Fruit fly (Drosophila melanogaster) whole organism, embryonic: ENCODE measurements around the gene CG42540.
A peak's percentile ranks its signal among the peaks of the same experiment; 100 is the strongest.

Experiments
- ATbp ChIP-seq: fragments of 200-800 bp; sonication (Bioruptor generic); optimal IDR thresholded peaks from 2 replicates; lab custom pipeline; 2017; ENCODE audit warnings: missing biosample characterization, mild to moderate bottlenecking, missing genetic modification characterization, missing genetic modification reagents
- B-H2 ChIP-seq: fragments of 200-800 bp; sonication (Bioruptor generic); optimal IDR thresholded peaks from 2 replicates; lab custom pipeline; 2018; ENCODE audit warnings: missing biosample characterization, mild to moderate bottlenecking, missing genetic modification characterization
- Blimp-1 ChIP-seq: fragments of 200-800 bp; sonication (Bioruptor generic); optimal IDR thresholded peaks from 3 replicates; lab custom pipeline; 2018; ENCODE audit warnings: missing biosample characterization, missing genetic modification characterization, mild to moderate bottlenecking, moderate library complexity, missing genetic modification reagents
- BtbVII ChIP-seq: fragments of 200-800 bp; sonication (Bioruptor generic); optimal IDR thresholded peaks from 3 replicates; lab custom pipeline; 2017; ENCODE audit warnings: missing biosample characterization, mild to moderate bottlenecking, missing genetic modification characterization
- CG10979 ChIP-seq: fragments of 200-800 bp; sonication (Bioruptor generic); optimal IDR thresholded peaks from 2 replicates; lab custom pipeline; 2018; ENCODE audit warnings: missing biosample characterization, mild to moderate bottlenecking, missing genetic modification characterization, moderate library complexity
- CG12071 ChIP-seq: fragments of 200-800 bp; sonication (Bioruptor generic); optimal IDR thresholded peaks from 3 replicates; lab custom pipeline; 2018; ENCODE audit warnings: missing biosample characterization, mild to moderate bottlenecking, missing genetic modification characterization
- CG12236 ChIP-seq: fragments of 200-800 bp; sonication (Bioruptor generic); optimal IDR thresholded peaks from 2 replicates; lab custom pipeline; 2016; ENCODE audit warnings: missing biosample characterization, missing genetic modification characterization
- CG14860 ChIP-seq: fragments of 200-800 bp; sonication (Bioruptor generic); IDR thresholded peaks from 3 replicates; pipeline ENCODE4 v1.3.6; 2022; ENCODE audit warnings: missing biosample characterization, missing genetic modification characterization; ENCODE audit not compliant: partially characterized antibody
- CG16779 ChIP-seq: fragments of 200-800 bp; sonication (Bioruptor generic); IDR thresholded peaks from 2 replicates; pipeline ENCODE4 v1.3.6; 2022; ENCODE audit warnings: missing biosample characterization, missing genetic modification characterization
- CG17568 ChIP-seq: fragments of 200-800 bp; sonication (Bioruptor generic); optimal IDR thresholded peaks from 2 replicates; lab custom pipeline; 2018; ENCODE audit warnings: missing biosample characterization, mild to moderate bottlenecking, missing genetic modification characterization, moderate library complexity
- CG18619 ChIP-seq: fragments of 200-800 bp; sonication (Bioruptor generic); optimal IDR thresholded peaks from 3 replicates; lab custom pipeline; 2017; ENCODE audit warnings: missing biosample characterization, mild to moderate bottlenecking, missing genetic modification characterization
- CG2116 ChIP-seq: fragments of 200-800 bp; sonication (Bioruptor generic); optimal IDR thresholded peaks from 3 replicates; lab custom pipeline; 2018; ENCODE audit warnings: missing biosample characterization, mild to moderate bottlenecking, missing genetic modification characterization
- CG2678 ChIP-seq: fragments of 200-800 bp; sonication (Bioruptor generic); optimal IDR thresholded peaks from 3 replicates; lab custom pipeline; 2019; ENCODE audit warnings: missing biosample characterization, mild to moderate bottlenecking, missing genetic modification characterization, moderate library complexity
- CG3065 ChIP-seq: fragments of 200-800 bp; sonication (Bioruptor generic); optimal IDR thresholded peaks from 2 replicates; lab custom pipeline; 2016; ENCODE audit warnings: missing biosample characterization, missing genetic modification characterization
- CG31388 ChIP-seq: fragments of 200-800 bp; sonication (Bioruptor generic); optimal IDR thresholded peaks from 2 replicates; lab custom pipeline; 2016; ENCODE audit warnings: missing biosample characterization, missing genetic modification characterization
- CG3281 ChIP-seq: fragments of 200-800 bp; sonication (Bioruptor generic); optimal IDR thresholded peaks from 3 replicates; lab custom pipeline; 2017; ENCODE audit warnings: missing biosample characterization, mild to moderate bottlenecking, missing genetic modification characterization
- CG34224 ChIP-seq: fragments of 200-800 bp; sonication (Bioruptor generic); IDR thresholded peaks from 3 replicates; pipeline ENCODE4 v1.3.6; 2022; ENCODE audit warnings: missing biosample characterization, missing genetic modification characterization; ENCODE audit not compliant: partially characterized antibody
- CG7987 ChIP-seq: fragments of 200-800 bp; sonication (Bioruptor generic); optimal IDR thresholded peaks from 2 replicates; lab custom pipeline; 2018; ENCODE audit warnings: missing biosample characterization, mild to moderate bottlenecking, missing genetic modification characterization, moderate library complexity
- CG8388 ChIP-seq: fragments of 200-800 bp; sonication (Bioruptor generic); optimal IDR thresholded peaks from 2 replicates; lab custom pipeline; 2019; ENCODE audit warnings: missing biosample characterization, mild to moderate bottlenecking, missing genetic modification characterization, moderate library complexity
- D ChIP-seq, 2 experiments: fragments of 200-800 bp in 1 of 2; fragments of >200 bp in 1 of 2; sonication (Bioruptor generic) in 1 of 2; optimal IDR thresholded peaks; 2 replicates in 1 of 2; 3 replicates in 1 of 2; lab custom pipeline; 2017; ENCODE audit warnings: mild to moderate bottlenecking in 1 of 2, missing biosample characterization in 1 of 2, missing genetic modification characterization in 1 of 2, missing genetic modification reagents in 1 of 2
- Dll ChIP-seq: fragments of 200-800 bp; sonication (Bioruptor generic); IDR thresholded peaks from 4 replicates; pipeline ENCODE4 v1.3.6; 2022; ENCODE audit warnings: missing biosample characterization, missing genetic modification characterization; ENCODE audit not compliant: partially characterized antibody
- Dp ChIP-seq: fragments of 200-800 bp; sonication (Bioruptor generic); optimal IDR thresholded peaks from 2 replicates; lab custom pipeline; 2018; ENCODE audit warnings: missing biosample characterization, mild to moderate bottlenecking, missing genetic modification characterization, moderate library complexity
- E2f2 ChIP-seq: fragments of 200-800 bp; sonication (Bioruptor generic); IDR thresholded peaks from 2 replicates; pipeline ENCODE4 v1.3.6; 2022; ENCODE audit warnings: missing biosample characterization, missing genetic modification characterization
- Gug ChIP-seq: fragments of 200-800 bp; sonication (Bioruptor generic); IDR thresholded peaks from 4 replicates; pipeline ENCODE4 v1.3.6; 2022; ENCODE audit warnings: missing biosample characterization, missing genetic modification characterization
- Med ChIP-seq: fragments of 200-800 bp; sonication (Bioruptor generic); peaks from one replicate; lab custom pipeline; 2016; ENCODE audit warnings: missing biosample characterization, missing genetic modification characterization, mild to moderate bottlenecking, inconsistent platforms, moderate library complexity
- Nf-YC ChIP-seq: fragments of 200-800 bp; optimal IDR thresholded peaks from 3 replicates; lab custom pipeline; 2019; ENCODE audit warnings: missing biosample characterization, mild to moderate bottlenecking, missing genetic modification characterization, moderate library complexity
- Ptx1 ChIP-seq: fragments of 200-800 bp; sonication (Bioruptor generic); IDR thresholded peaks from 2 replicates; pipeline ENCODE4 v1.3.6; 2022; ENCODE audit warnings: missing biosample characterization, missing genetic modification characterization
- Sox100B ChIP-seq: fragments of 200-800 bp; sonication (Bioruptor generic); optimal IDR thresholded peaks from 3 replicates; lab custom pipeline; 2018; ENCODE audit warnings: missing biosample characterization, mild to moderate bottlenecking, missing genetic modification characterization
- Spps ChIP-seq: fragments of 200-800 bp; sonication (Bioruptor generic); optimal IDR thresholded peaks from 2 replicates; lab custom pipeline; 2018; ENCODE audit warnings: missing biosample characterization, mild to moderate bottlenecking, missing genetic modification characterization
- Trl ChIP-seq, 3 experiments: fragments of >200 bp in 2 of 3; fragments of 200-800 bp in 1 of 3; sonication (Bioruptor generic) in 1 of 3; optimal IDR thresholded peaks; 2 replicates in 1 of 3; 3 replicates in 2 of 3; lab custom pipeline; 2016 to 2017; ENCODE audit warnings: missing biosample characterization in 1 of 3, missing genetic modification characterization in 1 of 3
- Vsx1 ChIP-seq: fragments of 200-800 bp; sonication (Bioruptor generic); optimal IDR thresholded peaks from 2 replicates; lab custom pipeline; 2017; ENCODE audit warnings: missing biosample characterization, mild to moderate bottlenecking, missing genetic modification characterization, missing genetic modification reagents
- cg ChIP-seq: fragments of 200-800 bp; sonication (Bioruptor generic); optimal IDR thresholded peaks from 3 replicates; lab custom pipeline; 2019; ENCODE audit warnings: missing biosample characterization, mild to moderate bottlenecking, missing genetic modification characterization, moderate library complexity
- ci ChIP-seq: fragments of 200-800 bp; sonication (Bioruptor generic); IDR thresholded peaks from 3 replicates; pipeline ENCODE4 v1.3.6; 2022; ENCODE audit warnings: missing biosample characterization, missing genetic modification characterization
- da ChIP-seq: fragments of 200-800 bp; sonication (Bioruptor generic); optimal IDR thresholded peaks from 2 replicates; lab custom pipeline; 2016; ENCODE audit warnings: missing biosample characterization, missing genetic modification characterization
- esg ChIP-seq: fragments of 200-800 bp; sonication (Bioruptor generic); conservative IDR thresholded peaks from 2 replicates; pipeline ENCODE4 v1.3.6; 2022; ENCODE audit warnings: missing biosample characterization, missing genetic modification characterization
- fd96Cb ChIP-seq: fragments of 200-800 bp; sonication (Bioruptor generic); optimal IDR thresholded peaks from 2 replicates; lab custom pipeline; 2018; ENCODE audit warnings: missing biosample characterization, mild to moderate bottlenecking, missing genetic modification characterization, moderate library complexity
- h ChIP-seq: fragments of >200 bp; optimal IDR thresholded peaks from 2 replicates; lab custom pipeline; 2017
- kni ChIP-seq: fragments of 200-800 bp; sonication (Bioruptor generic); optimal IDR thresholded peaks from 3 replicates; lab custom pipeline; 2017; ENCODE audit warnings: mild to moderate bottlenecking, missing biosample characterization, missing genetic modification reagents, missing genetic modification characterization
- oc ChIP-seq: fragments of 200-800 bp; sonication (Bioruptor generic); optimal IDR thresholded peaks from 2 replicates; lab custom pipeline; 2018; ENCODE audit warnings: missing biosample characterization, mild to moderate bottlenecking, missing genetic modification characterization, moderate library complexity
- rib ChIP-seq: fragments of 200-800 bp; sonication (Bioruptor generic); IDR thresholded peaks from 2 replicates; pipeline ENCODE4 v1.3.6; 2022; ENCODE audit warnings: missing biosample characterization, missing genetic modification characterization
- row ChIP-seq: fragments of 200-800 bp; sonication (Bioruptor generic); IDR thresholded peaks from 3 replicates; pipeline ENCODE4 v1.3.6; 2022; ENCODE audit warnings: missing biosample characterization, missing genetic modification characterization
- sc ChIP-seq, 3 experiments: fragments of >200 bp in 2 of 3; fragments of 200-800 bp in 1 of 3; sonication (Bioruptor generic) in 1 of 3; optimal IDR thresholded peaks; 2 replicates in 2 of 3; 3 replicates in 1 of 3; lab custom pipeline; 2017; ENCODE audit warnings: mild to moderate bottlenecking in 1 of 3, missing biosample characterization in 1 of 3, missing genetic modification characterization in 1 of 3, missing genetic modification reagents in 1 of 3
- sens ChIP-seq: fragments of 200-800 bp; sonication (Bioruptor generic); peaks from one replicate; lab custom pipeline; 2016; ENCODE audit warnings: missing biosample characterization, missing genetic modification characterization
- sim ChIP-seq: fragments of 200-800 bp; sonication (Bioruptor generic); IDR thresholded peaks from 2 replicates; pipeline ENCODE4 v1.3.6; 2022; ENCODE audit warnings: missing biosample characterization, missing genetic modification characterization
- tll ChIP-seq, 2 experiments: fragments of 200-800 bp in 1 of 2; fragments of >200 bp in 1 of 2; sonication (Bioruptor generic) in 1 of 2; optimal IDR thresholded peaks; 2 replicates each; lab custom pipeline; 2017 to 2019; ENCODE audit warnings: missing biosample characterization in 2 of 2, missing genetic modification characterization in 2 of 2, mild to moderate bottlenecking in 1 of 2, moderate library complexity in 1 of 2
- toy ChIP-seq: fragments of 200-800 bp; sonication (Bioruptor generic); IDR thresholded peaks from 2 replicates; pipeline ENCODE4 v1.3.6; 2022; ENCODE audit warnings: missing biosample characterization, missing genetic modification characterization
- trem ChIP-seq: fragments of 200-800 bp; optimal IDR thresholded peaks from 3 replicates; lab custom pipeline; 2019; ENCODE audit warnings: missing biosample characterization, mild to moderate bottlenecking, missing genetic modification characterization, moderate library complexity
- wdn ChIP-seq: fragments of 200-800 bp; sonication (Bioruptor generic); IDR thresholded peaks from 2 replicates; pipeline ENCODE4 v1.3.6; 2022; ENCODE audit warnings: missing biosample characterization, missing genetic modification characterization
- z ChIP-seq: fragments of 200-800 bp; sonication (Bioruptor generic); IDR thresholded peaks from 3 replicates; pipeline ENCODE4 v1.3.6; 2022; ENCODE audit warnings: missing biosample characterization, missing genetic modification characterization

Gene CG42540

dm6 chr3L:4615064-4615463 lies 59.2 kb downstream of the CG42540 start (continued):
- TF ChIP-seq rib (GFP tag; lab: Robert Waterston, UW): no peak
- no peak for TF ChIP-seq CG31388 (GFP tag; lab: Kevin White, UChicago)
- no peak for TF ChIP-seq Ptx1 (GFP tag; lab: Robert Waterston, UW)
- TF ChIP-seq B-H2 (GFP tag; lab: Kevin White, UChicago): no peak
- TF ChIP-seq cg (GFP tag; lab: Kevin White, UChicago): no peak
- TF ChIP-seq esg: no peak
- no peak for TF ChIP-seq Dp (GFP tag; lab: Kevin White, UChicago)
- no peak for TF ChIP-seq CG2116 (GFP tag; lab: Kevin White, UChicago)
- no peak for TF ChIP-seq Nf-YC (tag; lab: Kevin White, UChicago)
- peak; percentile 49 for TF ChIP-seq Blimp-1 (GFP tag; lab: Kevin White, UChicago)
- no peak for TF ChIP-seq fd96Cb
- no peak for TF ChIP-seq Gug
- no peak for TF ChIP-seq sc (optimal IDR thresholded peaks at IDR 0.05; lab: Kevin White, UChicago)
- peak; percentile 23 for TF ChIP-seq sc (GFP tag; optimal IDR thresholded peaks at IDR 0.05; lab: Kevin White, UChicago)
- peak; percentile 8 for TF ChIP-seq CG8388 (GFP tag; lab: Kevin White, UChicago)
- TF ChIP-seq CG17568 (GFP tag; lab: Kevin White, UChicago): peak; percentile 22
- TF ChIP-seq CG3065 (GFP tag; lab: Kevin White, UChicago): no peak
- TF ChIP-seq Vsx1: peak; percentile 67
- TF ChIP-seq oc (tag; lab: Kevin White, UChicago): peak; percentile 38
- no peak for TF ChIP-seq CG14860 (GFP tag; lab: Robert Waterston, UW)
- no peak for TF ChIP-seq trem (tag; lab: Kevin White, UChicago)
- no peak for TF ChIP-seq CG34224
- no peak for TF ChIP-seq D (optimal IDR thresholded peaks at IDR 0.05; lab: Kevin White, UChicago)
- TF ChIP-seq D (GFP tag; optimal IDR thresholded peaks at IDR 0.05; lab: Kevin White, UChicago): peak; percentile 26
- no peak for TF ChIP-seq Trl (optimal IDR thresholded peaks at IDR 0.05; lab: Kevin White, UChicago)
- TF ChIP-seq Trl (GFP tag; optimal IDR thresholded peaks at IDR 0.05; lab: Kevin White, UChicago): peak; percentile 0
- TF ChIP-seq Sox100B: peak; percentile 14
- peak; percentile 39 for TF ChIP-seq CG12236
- TF ChIP-seq wdn (GFP tag; lab: Robert Waterston, UW): no peak
- peak; percentile 5 for TF ChIP-seq Spps
- TF ChIP-seq CG10979: no peak
- no peak for TF ChIP-seq row (GFP tag; lab: Robert Waterston, UW)
- TF ChIP-seq CG16779 (GFP tag; lab: Robert Waterston, UW): no peak
- TF ChIP-seq toy (GFP tag; lab: Robert Waterston, UW): no peak
- TF ChIP-seq tll (GFP tag; optimal IDR thresholded peaks at IDR 0.05; lab: Kevin White, UChicago): no peak
- TF ChIP-seq BtbVII (GFP tag; lab: Kevin White, UChicago): no peak
- TF ChIP-seq kni (GFP tag; lab: Kevin White, UChicago): no peak
- TF ChIP-seq CG3281 (GFP tag; lab: Kevin White, UChicago): no peak
- peak; percentile 6 for TF ChIP-seq CG12071 (GFP tag; lab: Kevin White, UChicago)
- TF ChIP-seq CG7987 (GFP tag; lab: Kevin White, UChicago): no peak
- peak; percentile 25 for TF ChIP-seq CG18619 (GFP tag; lab: Kevin White, UChicago)
- TF ChIP-seq z (GFP tag; lab: Robert Waterston, UW): peak; percentile 57; the same call in 1 of the 3 replicates
- TF ChIP-seq ci (GFP tag; lab: Robert Waterston, UW): peak; percentile 62; the same call in 1 of the 3 replicates
- no peak for TF ChIP-seq Dll
- TF ChIP-seq h (lab: Kevin White, UChicago): no peak
- peak; percentile 49 for TF ChIP-seq sens (GFP tag; lab: Kevin White, UChicago)
- peak; percentile 76 for TF ChIP-seq Med (GFP tag; lab: Kevin White, UChicago)
- TF ChIP-seq sim (GFP tag; lab: Robert Waterston, UW): peak; percentile 31; the same call in 1 of the 2 replicates
- no peak for TF ChIP-seq da (GFP tag; lab: Kevin White, UChicago)
- peak; percentile 46 for TF ChIP-seq CG2678 (tag; lab: Kevin White, UChicago)
- TF ChIP-seq ATbp: peak; percentile 90
- TF ChIP-seq E2f2 (GFP tag; lab: Robert Waterston, UW): no peak
